Worm (Caenorhabditis elegans): ENCODE data around the gene vha-12.

The vha-12 gene

ce11 chrX:4214643-4215042 lies 23.7 kb downstream of the vha-12 start:
- TF ChIP-seq fkh-2 (tag; optimal IDR thresholded peaks at IDR 0.05) (no peak), zag-1 (tag; optimal IDR thresholded peaks at IDR 0.05) (no peak), ceh-28 (tag; optimal IDR thresholded peaks at IDR 0.05) (no peak), pha-4 (tag; optimal IDR thresholded peaks at IDR 0.05) (peak; percentile 15), skn-1 (tag; optimal IDR thresholded peaks at IDR 0.05) (no peak), tbx-2 (tag; optimal IDR thresholded peaks at IDR 0.05) (no peak), snpc-4 (tag; optimal IDR thresholded peaks at IDR 0.05) (peak; percentile 7), nhr-67 (tag; optimal IDR thresholded peaks at IDR 0.05) (no peak), hmg-11 (tag; optimal IDR thresholded peaks at IDR 0.05) (peak; percentile 37), ama-1 (optimal IDR thresholded peaks at IDR 0.05) (no peak), nhr-12 (tag; optimal IDR thresholded peaks at IDR 0.05) (no peak), daf-12 (tag; optimal IDR thresholded peaks at IDR 0.05) (no peak), aly-2 (tag; optimal IDR thresholded peaks at IDR 0.05) (no peak), nhr-43 (tag; optimal IDR thresholded peaks at IDR 0.05; ENCODE audit: poor library complexity, severe bottlenecking) (peak; percentile 38), ceh-16 (tag; optimal IDR thresholded peaks at IDR 0.05) (no peak), nhr-23 (tag; optimal IDR thresholded peaks at IDR 0.05) (peak; percentile 52), elt-1 (tag; optimal IDR thresholded peaks at IDR 0.05) (no peak), egl-27 (tag; optimal IDR thresholded peaks at IDR 0.05) (no peak), mdl-1 (tag; optimal IDR thresholded peaks at IDR 0.05) (no peak), mml-1 (tag; optimal IDR thresholded peaks at IDR 0.05) (no peak), nfya-1 (tag; optimal IDR thresholded peaks at IDR 0.05; ENCODE audit: insufficient read depth) (peak; percentile 63)

ce11 chrX:4215500-4216107 lies 24.7 kb downstream of the vha-12 start:
- TF ChIP-seq ceh-28 (tag; optimal IDR thresholded peaks at IDR 0.05) = peak; percentile 16
- TF ChIP-seq pha-4 (tag; optimal IDR thresholded peaks at IDR 0.05) = peak; percentile 22
- TF ChIP-seq skn-1 (tag; optimal IDR thresholded peaks at IDR 0.05) = no peak
- TF ChIP-seq ama-1 (optimal IDR thresholded peaks at IDR 0.05) = no peak
- no peak for TF ChIP-seq lin-15B (tag; optimal IDR thresholded peaks at IDR 0.05)
- peak; percentile 46 for TF ChIP-seq pqm-1 (tag; optimal IDR thresholded peaks at IDR 0.05)
- peak; percentile 85 for TF ChIP-seq elt-2 (tag; optimal IDR thresholded peaks at IDR 0.05)
- TF ChIP-seq nhr-76 (tag; optimal IDR thresholded peaks at IDR 0.05) = no peak
- TF ChIP-seq egl-5 (tag; optimal IDR thresholded peaks at IDR 0.05) = peak; percentile 11
- peak; percentile 32 for TF ChIP-seq nhr-23 (tag; optimal IDR thresholded peaks at IDR 0.05)
- no peak for TF ChIP-seq ceh-82 (tag; optimal IDR thresholded peaks at IDR 0.05)

ce11 chrX:4216894-4217293 lies 26.0 kb downstream of the vha-12 start, which contains the start of the genes F20B6.10 and hpk-1:
TSS of gene F20B6.10 (minus strand) at chrX:4217196.
TSS of gene hpk-1 (minus strand) at chrX:4217290.
- TF ChIP-seq sea-2 (GFP tag; optimal IDR thresholded peaks at IDR 0.05) (no peak), fkh-10 (GFP tag; optimal IDR thresholded peaks at IDR 0.05) (no peak), elt-2 (tag; optimal IDR thresholded peaks at IDR 0.05) (no peak), egl-27 (tag; optimal IDR thresholded peaks at IDR 0.05) (no peak), ztf-11 (tag; optimal IDR thresholded peaks at IDR 0.05) (no peak), eor-1 (tag; optimal IDR thresholded peaks at IDR 0.05) (no peak), elt-3 (tag; optimal IDR thresholded peaks at IDR 0.05) (no peak), lin-15B (tag; optimal IDR thresholded peaks at IDR 0.05) (no peak), snpc-4 (tag; optimal IDR thresholded peaks at IDR 0.05) (no peak), zag-1 (tag; optimal IDR thresholded peaks at IDR 0.05) (no peak), nhr-77 (tag; optimal IDR thresholded peaks at IDR 0.05) (no peak), nhr-23 (tag; optimal IDR thresholded peaks at IDR 0.05) (no peak), nhr-237 (tag; optimal IDR thresholded peaks at IDR 0.05) (no peak), fkh-2 (tag; optimal IDR thresholded peaks at IDR 0.05) (no peak)

ce11 chrX:4218174-4218573 lies 27.3 kb downstream of the vha-12 start, which contains the start of gene W01H2.2:
TSS of gene W01H2.2 (minus strand) at chrX:4218458.
- peak; percentile 41 for TF ChIP-seq hmg-11 (tag; optimal IDR thresholded peaks at IDR 0.05)
- TF ChIP-seq nhr-67 (tag; optimal IDR thresholded peaks at IDR 0.05) = no peak

ce11 chrX:4219487-4219886 lies 28.6 kb downstream of the vha-12 start:
- TF ChIP-seq lin-15B (tag; optimal IDR thresholded peaks at IDR 0.05) (no peak), nfya-1 (tag; optimal IDR thresholded peaks at IDR 0.05; ENCODE audit: insufficient read depth) (peak; percentile 20), unc-62 (GFP tag; optimal IDR thresholded peaks at IDR 0.05) (no peak), snpc-4 (tag; optimal IDR thresholded peaks at IDR 0.05) (no peak), nhr-237 (tag; optimal IDR thresholded peaks at IDR 0.05) (no peak), nhr-28 (tag; optimal IDR thresholded peaks at IDR 0.05) (no peak), ceh-16 (tag; optimal IDR thresholded peaks at IDR 0.05) (no peak), jun-1 (tag; optimal IDR thresholded peaks at IDR 0.05) (no peak)
